Fruit fly (Drosophila melanogaster): Measurements from ENCODE around the gene Rab7.

dm6 chr3R:23971764-23972163, 21.0 kb upstream of the Rab7 start:
- TF ChIP-seq jim (GFP tag; optimal IDR thresholded peaks at IDR 0.05) (no peak), woc (GFP tag; optimal IDR thresholded peaks at IDR 0.05) (no peak), pan (optimal IDR thresholded peaks at IDR 0.05) (no peak)
